Worm (Caenorhabditis elegans) whole organism, L4/young adult: ENCODE measurements around the gene eps-8.
"Not testable (repeated sequence)": the region's sequence is repeated elsewhere in the genome, so short reads cannot be mapped to it uniquely, and the experiment has no call there.

Source experiments
- W03F9.2 ChIP-seq: fragments of 150-350 bp; optimal IDR thresholded peaks from 2 replicates; lab custom pipeline; 2014; ENCODE audit warnings: missing biosample characterization, missing genetic modification characterization
- dao-5 ChIP-seq: sonication (generic microtip); optimal IDR thresholded peaks from 2 replicates; lab custom pipeline; 2016; ENCODE audit warnings: missing genotype, missing genetic modification characterization, moderate library complexity, missing compliant biosample characterization
- him-1 ChIP-seq: sonication (generic microtip); optimal IDR thresholded peaks from 2 replicates; lab custom pipeline; 2016; ENCODE audit warnings: missing genotype, missing genetic modification reagents, missing genetic modification characterization, missing compliant biosample characterization

eps-8 gene

ce11 chrIV:14879184-14879583, at the start of gene eps-8:
Gene eps-8 (plus strand): TSS chrIV:14879484.
- no peak for TF ChIP-seq dao-5 (tag; lab: Kevin White, UChicago)
- no peak for TF ChIP-seq him-1 (tag; lab: Kevin White, UChicago)
- no peak for TF ChIP-seq W03F9.2 (tag; lab: Kevin White, UChicago)

ce11 chrIV:14833537-14833936, 45.7 kb upstream of the eps-8 start:
- TF ChIP-seq him-1 (tag; lab: Kevin White, UChicago) (no peak), dao-5 (tag; lab: Kevin White, UChicago) (no peak), W03F9.2 (tag; lab: Kevin White, UChicago) (no peak)

ce11 chrIV:14836885-14837284, 42.4 kb upstream of the eps-8 start, which contains the start of gene Y57G11C.22:
Gene Y57G11C.22 (plus strand): TSS chrIV:14837211.
- no peak for TF ChIP-seq W03F9.2 (tag; lab: Kevin White, UChicago)
- no peak for TF ChIP-seq dao-5 (tag; lab: Kevin White, UChicago)
- TF ChIP-seq him-1 (tag; lab: Kevin White, UChicago) = no peak

- no peak for TF ChIP-seq W03F9.2 (tag; lab: Kevin White, UChicago)
- peak; percentile 76 for TF ChIP-seq dao-5 (tag; lab: Kevin White, UChicago)
- peak; percentile 72 for TF ChIP-seq him-1 (tag; lab: Kevin White, UChicago)
These were observed 41.2 kb upstream of the eps-8 start for ce11 chrIV:14838095-14838494.

ce11 chrIV:14843062-14843461, 36.2 kb upstream of the eps-8 start, which contains the start of gene Y57G11C.20:
Gene Y57G11C.20 (plus strand): TSS chrIV:14843362.
- not testable (repeated sequence) for TF ChIP-seq him-1, W03F9.2, dao-5 (tag; lab: Kevin White, UChicago)

- TF ChIP-seq dao-5 (tag; lab: Kevin White, UChicago) = no peak
- TF ChIP-seq W03F9.2 (tag; lab: Kevin White, UChicago) = no peak
- no peak for TF ChIP-seq him-1 (tag; lab: Kevin White, UChicago)
These were observed 25.6 kb upstream of the eps-8 start, which contains the start of gene Y57G11C.52 for ce11 chrIV:14853703-14854102. Gene Y57G11C.52 (plus strand): TSS chrIV:14854003.

ce11 chrIV:14861691-14862090, 17.6 kb upstream of the eps-8 start, which contains the start of gene Y57G11C.23:
Gene Y57G11C.23 (minus strand): TSS chrIV:14861791.
- TF ChIP-seq him-1 (tag; lab: Kevin White, UChicago) = no peak
- no peak for TF ChIP-seq dao-5 (tag; lab: Kevin White, UChicago)
- TF ChIP-seq W03F9.2 (tag; lab: Kevin White, UChicago) = no peak

ce11 chrIV:14862147-14862546, 17.1 kb upstream of the eps-8 start, which contains the start of gene Y57G11C.38:
Gene Y57G11C.38 (plus strand): TSS chrIV:14862447.
- TF ChIP-seq W03F9.2 (tag; lab: Kevin White, UChicago) (no peak), dao-5 (tag; lab: Kevin White, UChicago) (no peak), him-1 (tag; lab: Kevin White, UChicago) (no peak)

- no peak for TF ChIP-seq W03F9.2 (tag; lab: Kevin White, UChicago)
- no peak for TF ChIP-seq dao-5 (tag; lab: Kevin White, UChicago)
- no peak for TF ChIP-seq him-1 (tag; lab: Kevin White, UChicago)
These were observed 15.5 kb upstream of the eps-8 start for ce11 chrIV:14863772-14864171.

ce11 chrIV:14864529-14864928, 14.8 kb upstream of the eps-8 start:
- no peak for TF ChIP-seq him-1 (tag; lab: Kevin White, UChicago)
- TF ChIP-seq W03F9.2 (tag; lab: Kevin White, UChicago) = no peak

- TF ChIP-seq him-1 (tag; lab: Kevin White, UChicago) (no peak), dao-5 (tag; lab: Kevin White, UChicago) (no peak), W03F9.2 (tag; lab: Kevin White, UChicago) (no peak)
These were observed 10.7 kb upstream of the eps-8 start for ce11 chrIV:14868560-14868959.

ce11 chrIV:14869844-14870433, 9.3 kb upstream of the eps-8 start:
- no peak for TF ChIP-seq him-1 (tag; lab: Kevin White, UChicago)
- TF ChIP-seq dao-5 (tag; lab: Kevin White, UChicago) = no peak
- no peak for TF ChIP-seq W03F9.2 (tag; lab: Kevin White, UChicago)

ce11 chrIV:14872320-14872719, 7.0 kb upstream of the eps-8 start:
- TF ChIP-seq him-1 (tag; lab: Kevin White, UChicago) (no peak), W03F9.2 (tag; lab: Kevin White, UChicago) (no peak), dao-5 (tag; lab: Kevin White, UChicago) (no peak)
